Worm (Caenorhabditis elegans) whole organism, L1 larva: ENCODE data around the gene vit-6.

Source experiments
- alr-1 ChIP-seq: fragments of 200-800 bp; sonication (Bioruptor generic); optimal IDR thresholded peaks from 2 replicates; lab custom pipeline; 2018; ENCODE audit warnings: borderline replicate concordance, mild to moderate bottlenecking, missing genetic modification characterization, missing compliant biosample characterization
- blmp-1 ChIP-seq: fragments of 150-350 bp; optimal IDR thresholded peaks from 2 replicates; lab custom pipeline; 2014; ENCODE audit warnings: missing biosample characterization, missing genetic modification characterization
- ceh-90 ChIP-seq: sonication (generic microtip); optimal IDR thresholded peaks from 2 replicates; lab custom pipeline; 2016; ENCODE audit warnings: missing genetic modification characterization, missing compliant biosample characterization
- dsc-1 ChIP-seq: sonication (generic microtip); optimal IDR thresholded peaks from 2 replicates; lab custom pipeline; 2016; ENCODE audit warnings: mild to moderate bottlenecking, missing genetic modification characterization, missing compliant biosample characterization
- ets-5 ChIP-seq: fragments of 200-800 bp; sonication (Bioruptor generic); IDR thresholded peaks from 2 replicates; pipeline ENCODE4 v1.3.6; 2022; ENCODE audit warnings: missing genetic modification characterization, missing compliant biosample characterization
- lin-15B ChIP-seq: fragments of 150-350 bp; sonication (generic microtip); optimal IDR thresholded peaks from 3 replicates; lab custom pipeline; 2014; ENCODE audit warnings: missing biosample characterization, missing genetic modification characterization
- lsy-2 ChIP-seq, 2 experiments: fragments of 150-350 bp; optimal IDR thresholded peaks; 2 replicates each; lab custom pipeline; 2014; ENCODE audit warnings: missing biosample characterization in 2 of 2, missing genetic modification characterization in 2 of 2
- nhr-12 ChIP-seq: sonication (generic microtip); optimal IDR thresholded peaks from 2 replicates; lab custom pipeline; 2017; ENCODE audit warnings: missing biosample characterization, missing genetic modification characterization
- snu-23 ChIP-seq: sonication (generic microtip); optimal IDR thresholded peaks from 2 replicates; lab custom pipeline; 2016; ENCODE audit warnings: missing genetic modification characterization, missing compliant biosample characterization
- sup-37 ChIP-seq: fragments of 200-800 bp; sonication (Bioruptor generic); optimal IDR thresholded peaks from 2 replicates; lab custom pipeline; 2018; ENCODE audit warnings: mild to moderate bottlenecking, missing genetic modification characterization, missing compliant biosample characterization
- swsn-7 ChIP-seq: sonication (generic microtip); optimal IDR thresholded peaks from 2 replicates; lab custom pipeline; 2016; ENCODE audit warnings: missing genetic modification characterization, missing compliant biosample characterization
- ztf-4 ChIP-seq: fragments of 150-350 bp; optimal IDR thresholded peaks from 2 replicates; lab custom pipeline; 2014; ENCODE audit warnings: missing biosample characterization, missing genetic modification characterization

DNA sequence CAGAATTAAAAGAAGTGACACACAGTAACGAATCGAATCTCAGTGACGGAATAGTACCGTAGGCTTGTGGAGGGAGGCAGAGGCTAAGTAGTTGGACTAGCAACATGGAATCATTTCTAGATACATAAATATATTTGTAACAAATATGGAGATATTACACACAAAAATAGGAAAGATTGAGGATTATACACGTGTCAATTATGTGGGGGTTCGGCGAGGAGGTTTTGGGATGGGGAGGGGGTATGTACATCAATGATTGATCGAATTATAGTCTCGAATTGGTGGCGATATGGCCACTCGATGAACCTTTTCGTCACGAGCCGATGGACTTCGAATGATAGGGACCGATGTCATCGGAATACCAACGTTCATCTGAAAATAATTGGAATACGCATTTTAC, 46.5 kb downstream of the vit-6 start:
- TF ChIP-seq dsc-1: no peak
- no peak for TF ChIP-seq snu-23
- TF ChIP-seq ceh-90 (tag; lab: Kevin White, UChicago): no peak
- no peak for TF ChIP-seq blmp-1 (tag; lab: Kevin White, UChicago)
- no peak for TF ChIP-seq ztf-4 (tag; lab: Kevin White, UChicago)
- TF ChIP-seq lsy-2 (tag; optimal IDR thresholded peaks at IDR 0.05; lab: Kevin White, UChicago): no peak
- no peak for TF ChIP-seq ets-5 (GFP tag; lab: Robert Waterston, UW)
- no peak for TF ChIP-seq nhr-12 (tag; lab: Kevin White, UChicago)
- no peak for TF ChIP-seq alr-1 (tag; lab: Kevin White, UChicago)
- TF ChIP-seq lin-15B (tag; lab: Kevin White, UChicago): no peak
- TF ChIP-seq swsn-7 (tag; lab: Kevin White, UChicago): no peak
- TF ChIP-seq sup-37 (GFP tag; lab: Kevin White, UChicago): no peak
